Worm (Caenorhabditis elegans): ENCODE measurements around the gene F59B10.6.

DNA sequence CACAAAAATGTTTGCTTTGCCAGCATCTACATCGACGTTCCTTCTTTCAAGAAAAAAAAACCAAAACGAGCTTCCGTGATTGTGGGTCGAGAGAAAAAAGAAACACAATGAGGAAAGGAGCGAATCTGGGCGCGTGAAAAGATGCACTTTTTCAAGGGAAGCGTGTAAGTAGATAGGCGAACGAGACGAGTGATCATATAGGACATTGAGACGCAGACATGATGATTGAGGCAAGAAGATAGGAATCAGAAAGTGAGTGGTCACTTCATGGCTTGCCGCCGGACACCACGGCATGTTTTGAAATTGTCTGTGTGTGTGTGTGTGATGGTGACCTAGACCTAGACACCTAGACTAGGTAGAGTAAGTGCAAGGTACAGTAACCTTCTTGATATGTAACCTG, 22.7 kb downstream of the F59B10.6 start:
- TF ChIP-seq Y53G8AR.9 (GFP tag; conservative IDR thresholded peaks at IDR 0.05) (no peak), unc-62 (GFP tag; optimal IDR thresholded peaks at IDR 0.05) (no peak), lir-1 (GFP tag; conservative IDR thresholded peaks at IDR 0.05) (no peak), nfya-1 (tag; optimal IDR thresholded peaks at IDR 0.05; ENCODE audit: borderline replicate concordance, insufficient read depth) (no peak), F52B5.7 (tag; optimal IDR thresholded peaks at IDR 0.05) (no peak), madf-3 (GFP tag; IDR thresholded peaks at IDR 0.05) (no peak), F33H1.4 (GFP tag; IDR thresholded peaks at IDR 0.05) (no peak), pha-4 (tag; optimal IDR thresholded peaks at IDR 0.05) (no peak), B0035.1 (tag; optimal IDR thresholded peaks at IDR 0.05) (no peak), tbx-9 (tag; optimal IDR thresholded peaks at IDR 0.05; ENCODE audit: borderline replicate concordance) (no peak), snpc-4 (GFP tag; optimal IDR thresholded peaks at IDR 0.05) (no peak), snpc-4 (tag; optimal IDR thresholded peaks at IDR 0.05) (no peak), ztf-3 (GFP tag; optimal IDR thresholded peaks at IDR 0.05) (no peak)

Data from whole organism, young adult.